Worm (Caenorhabditis elegans) whole organism, early embryonic: ENCODE measurements around the gene Y48E1C.1.

Experiments used
- B0310.2 ChIP-seq: sonication (generic microtip); optimal IDR thresholded peaks from 2 replicates; lab custom pipeline; 2016; ENCODE audit warnings: mild to moderate bottlenecking, missing genetic modification characterization, missing compliant biosample characterization
- F13C5.2 ChIP-seq: sonication (generic microtip); optimal IDR thresholded peaks from 2 replicates; lab custom pipeline; 2017; ENCODE audit warnings: mild to moderate bottlenecking, missing genetic modification characterization, inconsistent platforms, missing compliant biosample characterization
- aly-1 ChIP-seq: sonication (generic microtip); optimal IDR thresholded peaks from 2 replicates; lab custom pipeline; 2016; ENCODE audit warnings: missing genetic modification characterization, missing compliant biosample characterization
- ama-1 ChIP-seq: fragments of 150-350 bp; optimal IDR thresholded peaks from 2 replicates; lab custom pipeline; 2014
- ceh-13 ChIP-seq: fragments of 200-800 bp; sonication (Bioruptor generic); optimal IDR thresholded peaks from 2 replicates; lab custom pipeline; 2018; ENCODE audit warnings: mild to moderate bottlenecking, missing genetic modification characterization, missing compliant biosample characterization
- ceh-36 ChIP-seq: sonication (generic microtip); optimal IDR thresholded peaks from 2 replicates; lab custom pipeline; 2016; ENCODE audit warnings: missing genetic modification characterization, inconsistent platforms, missing compliant biosample characterization
- ets-7 ChIP-seq: sonication (generic microtip); optimal IDR thresholded peaks from 2 replicates; lab custom pipeline; 2016; ENCODE audit warnings: missing genotype, missing genetic modification characterization, missing compliant biosample characterization
- flt-1 ChIP-seq: fragments of 200-800 bp; sonication (Bioruptor generic); IDR thresholded peaks from 2 replicates; pipeline ENCODE4 v1.3.6; 2022; ENCODE audit warnings: missing genetic modification characterization, missing compliant biosample characterization
- hmbx-1 ChIP-seq: sonication (generic microtip); optimal IDR thresholded peaks from 2 replicates; lab custom pipeline; 2016; ENCODE audit warnings: mild to moderate bottlenecking, missing genetic modification characterization, missing compliant biosample characterization
- hmg-4 ChIP-seq: fragments of 200-800 bp; sonication (Bioruptor generic); optimal IDR thresholded peaks from 2 replicates; lab custom pipeline; 2018; ENCODE audit warnings: mild to moderate bottlenecking, missing genetic modification characterization, missing compliant biosample characterization
- hnd-1 ChIP-seq: sonication (generic microtip); optimal IDR thresholded peaks from 2 replicates; lab custom pipeline; 2016; ENCODE audit warnings: missing genetic modification characterization, missing compliant biosample characterization
- pes-1 ChIP-seq: fragments of 200-800 bp; sonication (Bioruptor generic); IDR thresholded peaks from 2 replicates; pipeline ENCODE4 v1.3.6; 2022; ENCODE audit warnings: missing genetic modification reagents, missing genetic modification characterization, missing compliant biosample characterization
- scrt-1 ChIP-seq: fragments of 200-800 bp; sonication (Bioruptor generic); IDR thresholded peaks from 2 replicates; pipeline ENCODE4 v1.3.6; 2022; ENCODE audit warnings: missing genetic modification characterization, missing compliant biosample characterization
- sea-1 ChIP-seq: fragments of 200-800 bp; sonication (Bioruptor generic); conservative IDR thresholded peaks from 2 replicates; pipeline ENCODE4 v1.3.6; 2022; ENCODE audit warnings: missing genetic modification characterization, missing compliant biosample characterization
- tbx-11 ChIP-seq: fragments of 200-800 bp; sonication (Bioruptor generic); IDR thresholded peaks from 2 replicates; pipeline ENCODE4 v1.3.6; 2022; ENCODE audit warnings: missing genetic modification characterization, missing compliant biosample characterization
- tbx-37 ChIP-seq: fragments of 200-800 bp; sonication (Bioruptor generic); conservative IDR thresholded peaks from 2 replicates; pipeline ENCODE4 v1.3.6; 2022; ENCODE audit warnings: missing genetic modification reagents, missing genetic modification characterization, missing compliant biosample characterization
- tra-4 ChIP-seq: sonication (generic microtip); optimal IDR thresholded peaks from 2 replicates; lab custom pipeline; 2017; ENCODE audit warnings: missing genetic modification characterization, missing compliant biosample characterization

Y48E1C.1 gene

ce11 chrII:13405840-13406239, 9.0 kb upstream of the Y48E1C.1 start, which contains the start of gene efl-2:
Gene efl-2, plus strand, starts transcription at chrII:13406140.
- TF ChIP-seq ceh-13 (GFP tag; lab: Kevin White, UChicago) (no peak), hmbx-1 (tag; lab: Kevin White, UChicago) (no peak), ceh-36 (tag; lab: Kevin White, UChicago) (no peak), hmg-4 (GFP tag; lab: Kevin White, UChicago) (no peak), pes-1 (GFP tag; lab: Robert Waterston, UW) (no peak), flt-1 (GFP tag; lab: Robert Waterston, UW) (no peak), tra-4 (no peak), ama-1 (no peak), F13C5.2 (tag; lab: Kevin White, UChicago) (no peak), tbx-11 (GFP tag; lab: Robert Waterston, UW) (no peak), scrt-1 (no peak)

ce11 chrII:13412335-13412734, 2.5 kb upstream of the Y48E1C.1 start, which contains the start of gene Y48C3A.18:
Gene Y48C3A.18, plus strand, starts transcription at chrII:13412635.
- TF ChIP-seq hnd-1 (no peak), tbx-11 (GFP tag; lab: Robert Waterston, UW) (no peak), aly-1 (tag; lab: Kevin White, UChicago) (no peak), tra-4 (no peak), ama-1 (no peak), scrt-1 (no peak), ets-7 (tag; lab: Kevin White, UChicago) (no peak), sea-1 (GFP tag; lab: Robert Waterston, UW) (no peak), hmbx-1 (tag; lab: Kevin White, UChicago) (no peak), flt-1 (GFP tag; lab: Robert Waterston, UW) (no peak), F13C5.2 (tag; lab: Kevin White, UChicago) (no peak), ceh-36 (tag; lab: Kevin White, UChicago) (no peak), tbx-37 (GFP tag; lab: Robert Waterston, UW) (no peak), B0310.2 (tag; lab: Kevin White, UChicago) (no peak), ceh-13 (GFP tag; lab: Kevin White, UChicago) (no peak), hmg-4 (GFP tag; lab: Kevin White, UChicago) (no peak), pes-1 (GFP tag; lab: Robert Waterston, UW) (no peak)

ce11 chrII:13414099-13414498, 708 bp upstream of the Y48E1C.1 start:
- no peak for TF ChIP-seq tra-4
- TF ChIP-seq B0310.2 (tag; lab: Kevin White, UChicago): no peak
- no peak for TF ChIP-seq ets-7 (tag; lab: Kevin White, UChicago)
- no peak for TF ChIP-seq F13C5.2 (tag; lab: Kevin White, UChicago)
- TF ChIP-seq hmbx-1 (tag; lab: Kevin White, UChicago): no peak
- TF ChIP-seq hnd-1: no peak
- no peak for TF ChIP-seq scrt-1
- no peak for TF ChIP-seq pes-1 (GFP tag; lab: Robert Waterston, UW)
- TF ChIP-seq sea-1 (GFP tag; lab: Robert Waterston, UW): no peak
- no peak for TF ChIP-seq flt-1 (GFP tag; lab: Robert Waterston, UW)
- no peak for TF ChIP-seq ama-1
- no peak for TF ChIP-seq ceh-13 (GFP tag; lab: Kevin White, UChicago)
- TF ChIP-seq aly-1 (tag; lab: Kevin White, UChicago): no peak
- no peak for TF ChIP-seq ceh-36 (tag; lab: Kevin White, UChicago)
- no peak for TF ChIP-seq hmg-4 (GFP tag; lab: Kevin White, UChicago)
- no peak for TF ChIP-seq tbx-11 (GFP tag; lab: Robert Waterston, UW)
- TF ChIP-seq tbx-37 (GFP tag; lab: Robert Waterston, UW): no peak

ce11 chrII:13416552-13416951, 1.7 kb downstream of the Y48E1C.1 start:
- TF ChIP-seq ets-7 (tag; lab: Kevin White, UChicago) (no peak), tra-4 (no peak), pes-1 (GFP tag; lab: Robert Waterston, UW) (no peak), tbx-37 (GFP tag; lab: Robert Waterston, UW) (no peak), F13C5.2 (tag; lab: Kevin White, UChicago) (no peak), ceh-13 (GFP tag; lab: Kevin White, UChicago) (no peak), ama-1 (no peak), sea-1 (GFP tag; lab: Robert Waterston, UW) (no peak), ceh-36 (tag; lab: Kevin White, UChicago) (no peak), hnd-1 (no peak), scrt-1 (no peak), hmbx-1 (tag; lab: Kevin White, UChicago) (no peak), flt-1 (GFP tag; lab: Robert Waterston, UW) (no peak), hmg-4 (GFP tag; lab: Kevin White, UChicago) (no peak), tbx-11 (GFP tag; lab: Robert Waterston, UW) (no peak), aly-1 (tag; lab: Kevin White, UChicago) (no peak), B0310.2 (tag; lab: Kevin White, UChicago) (no peak)

ce11 chrII:13417452-13418031, 2.7 kb downstream of the Y48E1C.1 start:
- no peak for TF ChIP-seq ceh-13 (GFP tag; lab: Kevin White, UChicago)
- no peak for TF ChIP-seq hmg-4 (GFP tag; lab: Kevin White, UChicago)
- TF ChIP-seq sea-1 (GFP tag; lab: Robert Waterston, UW): no peak
- no peak for TF ChIP-seq aly-1 (tag; lab: Kevin White, UChicago)
- no peak for TF ChIP-seq pes-1 (GFP tag; lab: Robert Waterston, UW)
- TF ChIP-seq flt-1 (GFP tag; lab: Robert Waterston, UW): no peak
- no peak for TF ChIP-seq ama-1
- TF ChIP-seq hnd-1: no peak
- no peak for TF ChIP-seq scrt-1
- TF ChIP-seq tbx-11 (GFP tag; lab: Robert Waterston, UW): no peak
- TF ChIP-seq hmbx-1 (tag; lab: Kevin White, UChicago): no peak
- TF ChIP-seq tra-4: no peak
- TF ChIP-seq ceh-36 (tag; lab: Kevin White, UChicago): no peak
- no peak for TF ChIP-seq tbx-37 (GFP tag; lab: Robert Waterston, UW)
- TF ChIP-seq ets-7 (tag; lab: Kevin White, UChicago): no peak

ce11 chrII:13424242-13424641, 9.4 kb downstream of the Y48E1C.1 start, which contains the start of gene Y48E1C.2:
Gene Y48E1C.2, plus strand, starts transcription at chrII:13424542.
- no peak for TF ChIP-seq flt-1 (GFP tag; lab: Robert Waterston, UW)
- TF ChIP-seq sea-1 (GFP tag; lab: Robert Waterston, UW): no peak
- TF ChIP-seq tbx-37 (GFP tag; lab: Robert Waterston, UW): no peak
- no peak for TF ChIP-seq ama-1
- no peak for TF ChIP-seq ets-7 (tag; lab: Kevin White, UChicago)
- no peak for TF ChIP-seq hnd-1
- no peak for TF ChIP-seq F13C5.2 (tag; lab: Kevin White, UChicago)
- TF ChIP-seq tbx-11 (GFP tag; lab: Robert Waterston, UW): no peak
- no peak for TF ChIP-seq pes-1 (GFP tag; lab: Robert Waterston, UW)
- TF ChIP-seq ceh-36 (tag; lab: Kevin White, UChicago): no peak
- TF ChIP-seq hmbx-1 (tag; lab: Kevin White, UChicago): no peak
- TF ChIP-seq hmg-4 (GFP tag; lab: Kevin White, UChicago): no peak
- TF ChIP-seq B0310.2 (tag; lab: Kevin White, UChicago): no peak
- TF ChIP-seq ceh-13 (GFP tag; lab: Kevin White, UChicago): no peak
- no peak for TF ChIP-seq scrt-1
- TF ChIP-seq aly-1 (tag; lab: Kevin White, UChicago): no peak
- TF ChIP-seq tra-4: no peak
